Worm (Caenorhabditis elegans) whole organism, dauer: ENCODE measurements around the gene F53E10.1.
"Not testable (repeated sequence)": the region's sequence is repeated elsewhere in the genome, so short reads cannot be mapped to it uniquely, and the experiment has no call there.

Experiments
- unc-62 ChIP-seq: sonication (generic microtip); optimal IDR thresholded peaks from 2 replicates; lab custom pipeline; 2017; ENCODE audit warnings: missing biosample characterization, missing genetic modification reagents, missing genetic modification characterization

F53E10.1 gene

DNA sequence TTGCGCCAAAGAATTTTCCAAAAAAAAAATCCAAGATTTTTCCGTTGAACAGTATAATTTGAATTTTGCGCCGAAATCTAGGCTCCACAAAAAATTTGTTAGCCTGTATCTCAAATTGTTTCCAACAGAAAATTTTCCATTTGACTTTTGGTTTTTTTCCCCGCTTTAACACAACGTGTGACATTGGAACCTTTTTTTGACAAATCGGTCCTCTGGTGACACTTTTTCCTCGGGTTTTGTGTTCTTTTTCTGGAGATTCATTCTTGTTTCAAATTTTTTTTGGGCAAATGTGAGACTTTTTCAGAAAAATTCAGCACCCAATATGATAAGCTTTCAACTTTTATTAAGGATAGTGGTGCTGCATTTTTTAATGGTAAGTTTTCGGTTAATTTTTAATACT is 6.8 kb upstream of the F53E10.1 start, which contains the start of gene acr-17:
TSS of gene acr-17 (plus strand) at position 301 of the 400 bp plus-strand sequence.
- no peak for TF ChIP-seq unc-62

DNA sequence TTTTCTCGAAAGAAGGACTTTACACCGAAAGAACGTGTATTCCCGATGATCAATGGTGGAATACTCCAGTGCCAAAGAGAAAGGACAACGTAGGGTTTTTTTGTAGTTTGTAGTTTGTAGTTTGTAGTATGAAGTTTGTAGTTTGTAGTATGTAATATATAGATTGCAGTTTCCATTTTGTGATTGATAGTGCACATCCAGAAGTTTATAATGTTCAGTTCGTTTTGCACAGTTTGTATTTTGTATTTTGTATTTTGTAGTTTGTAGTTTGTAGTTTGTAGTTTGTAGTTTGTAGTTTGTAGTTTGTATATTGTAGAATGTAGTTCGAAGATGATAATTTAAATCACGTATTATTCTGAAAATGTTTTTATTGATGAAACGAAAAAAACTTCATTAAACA is 2.4 kb downstream of the F53E10.1 start:
- TF ChIP-seq unc-62 = no peak

DNA sequence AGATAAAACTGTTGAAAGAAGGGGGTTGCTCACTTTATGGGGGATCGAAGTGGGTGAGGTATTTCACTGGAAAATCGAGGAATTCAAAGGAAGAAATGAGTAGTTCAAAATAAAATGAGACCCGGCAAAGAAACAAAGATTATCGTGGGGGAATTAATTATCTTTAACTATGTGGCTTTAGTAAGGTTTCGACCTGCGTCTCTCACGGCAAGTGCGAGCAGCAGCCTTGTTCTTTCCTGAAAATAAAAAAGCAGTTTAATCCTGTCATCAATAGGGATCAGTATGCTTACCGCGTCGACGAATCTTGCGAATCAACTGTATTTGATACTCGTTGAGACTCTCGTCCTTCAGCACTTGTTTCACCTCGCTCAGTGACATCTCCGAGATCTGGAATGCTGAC is 6.8 kb downstream of the F53E10.1 start, which contains the start of gene srh-271:
TSS of gene srh-271 (minus strand) at position 101 of the 400 bp plus-strand sequence.
- no peak for TF ChIP-seq unc-62

DNA sequence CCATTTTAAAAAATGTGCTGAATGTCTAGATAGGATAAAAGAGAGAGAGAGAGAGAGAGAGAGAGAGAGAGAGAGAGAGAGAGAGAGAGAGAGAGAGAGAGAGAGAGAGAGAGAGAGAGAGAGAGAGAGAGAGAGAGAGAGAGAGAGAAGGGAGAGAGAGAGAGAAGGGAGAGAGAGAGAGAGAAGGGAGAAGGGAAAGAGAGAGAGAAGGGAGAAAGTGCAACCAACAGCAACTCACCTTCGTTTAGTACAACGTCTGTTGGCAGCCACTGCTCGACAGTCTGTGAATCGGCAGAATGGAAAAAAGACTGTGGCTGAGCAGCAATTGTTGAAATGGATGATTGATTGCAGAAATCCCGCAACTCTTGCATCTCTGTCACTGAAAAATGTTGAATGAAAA is 8.7 kb downstream of the F53E10.1 start:
- no peak for TF ChIP-seq unc-62

DNA sequence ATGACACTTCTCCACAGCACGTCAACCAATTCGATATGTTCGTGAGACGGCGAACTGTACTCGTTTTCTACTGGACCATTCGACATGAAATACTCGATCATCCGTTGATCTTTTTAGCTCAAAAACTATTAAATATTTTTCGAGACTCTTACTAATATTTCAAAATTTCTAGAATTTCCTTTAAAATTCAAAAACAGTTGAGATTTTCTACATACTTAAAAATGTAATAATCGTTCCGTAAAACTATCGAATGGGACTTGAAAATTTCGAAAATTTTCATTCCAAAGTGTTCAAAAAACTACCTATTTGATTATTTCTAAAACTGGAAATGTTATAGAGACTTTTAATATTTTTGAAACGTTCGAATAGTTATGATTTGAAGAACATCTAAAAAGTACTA is 10.2 kb downstream of the F53E10.1 start, which contains the start of gene sknr-1:
TSS of gene sknr-1 (minus strand) at position 101 of the 400 bp plus-strand sequence.
- TF ChIP-seq unc-62 = not testable (repeated sequence)

DNA sequence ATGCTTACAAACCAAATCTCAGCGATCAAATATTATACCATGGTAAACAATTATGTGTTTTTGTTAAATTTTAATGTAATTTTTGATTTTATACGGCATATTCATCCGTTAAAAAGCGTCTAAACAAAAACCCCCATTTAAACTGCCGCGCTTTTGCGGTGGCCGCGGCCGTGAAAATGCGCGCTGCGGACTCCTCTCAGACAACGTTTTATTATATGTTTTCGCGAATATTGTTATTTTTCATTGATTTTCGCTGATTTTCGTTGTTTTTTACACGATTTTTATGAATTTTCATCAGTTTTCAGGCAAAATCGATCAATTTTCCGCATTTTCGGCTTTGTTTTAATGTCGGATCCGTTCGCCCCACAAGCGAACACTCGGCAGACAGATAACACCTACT is 23.4 kb downstream of the F53E10.1 start, which contains the start of gene W02H5.19:
TSS of gene W02H5.19 (plus strand) at position 346 of the 400 bp plus-strand sequence.
- no peak for TF ChIP-seq unc-62

DNA sequence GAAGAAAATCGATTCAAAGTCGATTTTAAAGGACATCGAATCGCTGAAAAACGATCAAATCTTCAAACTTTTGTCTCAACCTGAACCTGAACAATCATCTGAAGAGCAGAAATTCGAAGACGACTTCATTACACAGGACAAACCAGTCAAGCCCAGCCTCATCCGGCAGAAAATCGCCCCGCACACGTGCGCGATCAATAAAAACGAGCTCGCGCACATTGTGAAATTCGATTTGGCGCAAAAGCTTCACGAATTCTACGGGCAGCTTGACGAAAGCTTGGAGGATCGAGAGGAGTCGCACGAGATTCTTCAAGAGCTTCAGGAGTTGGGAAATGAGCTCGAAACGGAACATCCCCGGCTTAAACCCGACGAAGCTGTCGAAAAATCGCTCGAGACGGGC is 23.9 kb downstream of the F53E10.1 start, which contains the start of gene W02H5.2:
TSS of gene W02H5.2 (plus strand) at position 301 of the 400 bp plus-strand sequence.
- no peak for TF ChIP-seq unc-62

DNA sequence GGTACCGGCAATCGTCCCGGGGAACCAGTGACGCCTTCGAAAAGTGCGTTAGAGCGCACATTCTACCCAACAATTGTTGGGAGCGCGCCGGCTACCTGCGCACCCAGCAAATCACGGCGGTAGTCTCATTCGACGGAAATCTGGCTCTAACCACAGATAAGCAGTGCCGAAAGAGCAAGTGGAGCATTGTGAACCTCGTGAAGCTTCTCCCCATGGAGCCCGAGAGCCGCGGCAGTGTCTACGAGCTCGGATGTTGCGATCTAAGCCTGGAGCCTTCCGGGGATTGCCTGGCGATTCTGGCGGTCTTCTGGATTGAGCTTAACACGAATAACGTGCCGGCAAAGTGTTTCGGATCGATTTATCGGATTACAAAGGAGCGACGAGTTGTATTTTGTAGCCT is 24.4 kb downstream of the F53E10.1 start:
- TF ChIP-seq unc-62 = no peak

DNA sequence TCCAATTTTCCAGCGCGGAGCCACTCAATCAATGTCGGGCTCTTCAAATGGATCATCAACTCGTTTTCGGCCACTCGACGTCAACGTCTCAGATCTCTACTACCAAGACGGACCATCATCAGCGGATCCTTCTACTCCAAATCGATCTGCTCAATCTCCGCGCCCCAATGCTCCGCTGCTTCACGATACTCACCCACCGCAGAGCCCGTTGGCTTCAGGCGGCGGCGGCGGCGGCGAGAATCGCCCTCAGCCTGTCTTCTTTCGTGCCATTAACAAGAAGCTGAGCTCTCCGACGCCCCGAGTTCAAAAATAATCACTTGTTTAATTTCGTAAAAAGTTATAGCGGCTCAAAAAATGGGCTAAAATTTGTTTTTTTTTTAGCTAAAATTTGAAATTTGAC is 31.0 kb downstream of the F53E10.1 start:
- no peak for TF ChIP-seq unc-62

DNA sequence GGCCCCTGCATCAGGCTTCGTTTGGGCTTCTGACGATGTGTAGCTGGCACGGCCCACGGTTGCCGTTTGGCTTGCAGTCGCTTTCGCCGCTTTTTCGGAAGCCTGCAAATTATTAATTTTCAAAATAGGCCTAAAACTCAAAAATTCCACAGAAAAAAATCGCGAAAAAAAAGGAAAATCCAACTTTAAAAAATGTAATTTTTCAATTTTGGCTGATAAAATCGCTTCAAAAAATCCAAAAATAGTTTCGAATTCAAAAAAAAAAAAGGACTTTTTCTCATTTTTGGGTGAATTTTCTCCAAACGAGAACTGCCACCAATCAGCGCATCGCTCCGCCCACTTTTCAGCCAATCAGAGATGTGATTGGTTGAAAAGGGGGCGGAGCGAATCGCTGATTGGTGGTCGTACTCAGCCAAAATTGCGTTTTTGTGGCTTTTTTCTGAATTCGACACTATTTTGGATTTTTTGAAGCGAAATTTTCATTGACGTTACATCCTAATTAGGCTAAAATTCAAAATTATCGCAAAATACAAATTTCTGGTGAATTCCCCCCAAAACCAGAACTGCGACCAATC is 32.2 kb downstream of the F53E10.1 start:
- no peak for TF ChIP-seq unc-62

DNA sequence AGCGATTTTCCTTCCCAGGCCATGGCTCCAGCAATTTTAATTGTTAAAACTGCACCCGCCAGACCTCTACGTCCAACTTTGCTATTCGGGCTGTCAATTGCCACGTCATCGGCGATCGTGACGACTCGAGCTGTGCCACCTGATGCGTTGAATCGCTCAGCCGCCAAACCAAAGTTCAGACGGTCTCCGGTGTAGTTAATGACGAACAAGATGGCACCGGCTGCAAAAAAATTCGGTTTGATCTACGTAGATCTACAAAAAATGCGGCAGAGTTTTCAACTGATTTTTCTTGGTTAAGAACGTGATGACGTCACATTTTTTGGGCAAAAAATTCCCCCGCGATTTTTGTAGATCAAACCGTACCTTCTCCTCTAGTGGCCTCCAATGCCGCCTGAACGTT is 35.9 kb downstream of the F53E10.1 start:
- TF ChIP-seq unc-62 = no peak

DNA sequence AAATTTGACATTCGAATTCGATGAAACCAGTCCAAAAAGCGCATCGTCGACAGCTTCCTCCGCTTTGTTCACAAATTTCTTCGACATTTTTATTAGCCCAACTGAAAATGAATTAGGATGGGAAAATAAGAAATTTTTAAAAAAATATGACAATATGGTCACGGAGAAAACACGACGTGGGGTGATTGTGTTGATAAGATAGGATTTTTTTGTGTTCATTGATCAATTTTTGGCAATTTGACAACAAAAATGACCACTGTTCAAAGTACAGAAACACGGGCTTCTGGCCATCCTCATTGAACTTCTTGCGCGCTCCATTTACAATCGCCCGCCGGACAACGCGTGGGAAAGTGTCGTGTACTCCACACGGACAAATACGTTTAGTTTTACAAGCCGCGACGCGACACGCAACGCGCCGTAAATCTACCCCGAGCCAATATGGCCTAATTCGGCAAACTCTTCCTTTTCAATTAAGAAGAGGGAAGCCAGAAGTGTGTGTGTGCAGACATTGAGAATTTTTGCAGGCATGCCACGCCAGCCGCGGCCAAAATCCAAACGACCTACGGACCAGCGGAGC is 37.5 kb downstream of the F53E10.1 start, which contains the start of the genes W02H5.8 and angl-1:
TSS of gene W02H5.8 (minus strand) at position 101 of the 577 bp plus-strand sequence.
TSS of gene angl-1 (plus strand) at position 527 of the 577 bp plus-strand sequence.
- no peak for TF ChIP-seq unc-62

DNA sequence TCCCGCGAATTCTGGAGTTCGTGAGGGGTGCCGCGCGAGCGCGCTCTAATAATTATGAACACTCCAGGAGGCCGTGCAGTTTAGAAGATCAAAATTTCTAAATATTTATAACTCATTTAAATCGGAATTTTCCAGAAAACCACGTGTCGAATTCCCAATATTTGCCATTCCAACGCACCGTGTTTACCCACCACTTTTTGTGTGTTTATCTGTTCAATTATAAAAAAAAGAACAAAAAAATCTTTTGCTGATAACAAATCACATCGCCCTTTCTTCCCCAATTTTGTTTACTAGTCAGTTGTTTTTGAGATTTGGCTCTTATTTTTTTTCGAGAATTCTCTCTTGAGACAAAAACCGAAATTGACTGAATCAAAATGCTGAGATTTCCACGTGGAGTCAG is 41.0 kb downstream of the F53E10.1 start:
- TF ChIP-seq unc-62 = no peak

DNA sequence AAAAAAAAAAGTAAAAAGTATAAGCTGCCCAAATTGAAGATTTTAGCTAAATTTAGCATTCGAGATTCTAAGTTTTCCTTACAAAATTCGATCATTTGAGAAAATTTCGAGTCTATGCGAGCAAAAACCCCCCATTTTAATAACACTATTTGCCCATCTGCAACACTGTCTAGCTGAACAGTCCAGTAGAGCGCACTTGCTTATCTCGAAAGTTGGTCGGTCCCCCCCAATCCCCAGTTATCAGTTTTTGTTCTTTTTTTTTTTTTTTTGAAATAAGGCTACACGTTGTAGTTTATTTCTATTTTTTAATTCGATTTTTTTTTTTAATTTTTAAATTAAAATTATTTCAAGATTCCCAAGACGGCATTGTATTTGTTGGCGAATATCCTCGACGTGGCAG is 42.6 kb downstream of the F53E10.1 start:
- no peak for TF ChIP-seq unc-62

DNA sequence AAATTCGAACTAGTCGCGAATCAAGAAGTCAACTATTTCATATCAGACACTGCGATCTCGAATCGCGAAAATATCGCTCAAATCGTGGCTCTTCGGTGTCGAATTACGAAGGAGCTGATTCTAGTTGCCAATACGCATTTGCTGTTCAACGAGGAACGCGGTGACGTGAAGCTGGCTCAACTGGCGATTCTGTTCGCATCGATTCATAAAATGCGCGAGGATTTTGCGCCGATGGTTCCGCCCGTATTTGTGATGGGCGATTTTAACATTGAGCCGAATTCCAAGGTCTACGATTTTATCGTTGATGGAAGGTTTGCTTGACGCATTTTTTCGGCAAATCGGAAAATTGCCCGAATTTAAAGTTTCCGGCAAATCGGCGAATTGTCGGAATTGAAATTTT is 45.3 kb downstream of the F53E10.1 start:
- TF ChIP-seq unc-62 = no peak

DNA sequence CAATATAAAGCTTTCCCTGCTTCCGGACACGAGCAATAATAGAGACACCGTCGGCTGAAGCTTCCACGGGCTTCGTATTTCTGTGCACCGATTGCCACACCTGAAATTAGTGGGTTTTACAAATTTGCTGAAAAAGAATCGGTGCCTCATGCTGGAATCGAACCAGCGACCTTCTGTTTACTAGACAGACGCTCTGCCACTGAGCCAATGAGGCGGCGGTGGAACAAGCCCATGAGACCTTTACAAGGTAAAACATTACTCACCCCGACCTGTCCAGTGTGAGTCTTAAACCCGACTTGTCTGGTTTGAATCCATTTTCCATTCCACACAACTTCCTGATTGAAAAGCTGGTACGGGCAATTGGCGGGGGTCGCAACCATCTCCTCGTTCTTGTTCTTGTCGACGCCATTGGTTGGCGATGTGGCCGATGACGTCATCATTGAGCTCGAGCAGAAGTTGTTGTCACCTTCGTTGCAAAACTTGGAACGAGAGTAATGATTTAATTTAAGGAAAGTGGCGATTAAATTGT is 49.5 kb downstream of the F53E10.1 start, which contains the start of gene ndx-2:
TSS of gene ndx-2 (minus strand) at position 479 of the 529 bp plus-strand sequence.
- no peak for TF ChIP-seq unc-62

DNA sequence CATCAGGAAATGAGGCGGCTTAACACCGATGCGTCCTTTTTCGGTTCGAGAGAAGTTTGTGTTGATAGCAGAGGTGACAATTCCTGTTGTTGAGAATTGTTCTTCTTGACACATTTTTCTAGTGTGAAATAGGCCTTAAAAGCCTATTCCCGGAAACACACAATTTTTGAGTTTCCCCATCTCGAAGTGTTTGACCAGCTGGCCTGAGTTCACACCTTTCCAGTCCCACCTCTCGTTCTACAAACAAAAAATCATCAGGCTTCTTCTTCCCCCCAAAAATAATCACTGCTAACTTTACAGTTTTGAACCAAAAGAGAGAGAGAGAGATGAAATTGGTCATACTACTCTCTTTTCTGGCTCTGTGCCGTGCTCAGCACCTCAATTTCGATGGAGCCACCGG is 51.5 kb downstream of the F53E10.1 start, which contains the start of gene W02G9.4:
TSS of gene W02G9.4 (plus strand) at position 301 of the 400 bp plus-strand sequence.
- no peak for TF ChIP-seq unc-62
